Worm (Caenorhabditis elegans) whole organism, L4 larva: ENCODE data around the gene Y32B12B.4.

Experiments
- ceh-82 ChIP-seq: sonication (generic microtip); optimal IDR thresholded peaks from 2 replicates; lab custom pipeline; 2017; ENCODE audit warnings: missing biosample characterization, missing genetic modification characterization
- dpl-1 ChIP-seq: fragments of 150-350 bp; optimal IDR thresholded peaks from 2 replicates; lab custom pipeline; 2014; ENCODE audit warnings: missing biosample characterization, missing genetic modification reagents, missing genetic modification characterization
- fos-1 ChIP-seq: fragments of 150-350 bp; optimal IDR thresholded peaks from 2 replicates; lab custom pipeline; 2014; ENCODE audit warnings: missing biosample characterization, missing genetic modification characterization
- hmg-1.1 ChIP-seq: fragments of 200-800 bp; sonication (Bioruptor generic); IDR thresholded peaks from 2 replicates; pipeline ENCODE4 v1.3.6; 2022; ENCODE audit warnings: missing genetic modification reagents, missing genetic modification characterization, missing compliant biosample characterization
- madf-5 ChIP-seq, 2 experiments: fragments of 200-800 bp; sonication (Bioruptor generic); IDR thresholded peaks; 2 replicates each; pipeline ENCODE4 v1.3.6; 2022; ENCODE audit warnings: missing compliant biosample characterization in 2 of 2, missing genetic modification characterization in 2 of 2
- nhr-11 ChIP-seq: fragments of 150-350 bp; optimal IDR thresholded peaks from 2 replicates; lab custom pipeline; 2014; ENCODE audit warnings: missing biosample characterization, missing genetic modification characterization
- snpc-4 ChIP-seq: fragments of 150-350 bp; optimal IDR thresholded peaks from 2 replicates; lab custom pipeline; 2014; ENCODE audit warnings: missing biosample characterization, missing genetic modification characterization
- vab-7 ChIP-seq: fragments of 200-800 bp; sonication (Bioruptor generic); IDR thresholded peaks from 2 replicates; pipeline ENCODE4 v1.3.6; 2022; ENCODE audit warnings: missing genetic modification reagents, missing genetic modification characterization, missing compliant biosample characterization
- zag-1 ChIP-seq: fragments of 150-350 bp; optimal IDR thresholded peaks from 2 replicates; lab custom pipeline; 2014; ENCODE audit warnings: missing biosample characterization, missing genetic modification characterization

- TF ChIP-seq vab-7 = no peak
- no peak for TF ChIP-seq dpl-1 (GFP tag; lab: Kevin White, UChicago)
- no peak for TF ChIP-seq zag-1
- no peak for TF ChIP-seq ceh-82 (tag; lab: Kevin White, UChicago)
- no peak for TF ChIP-seq nhr-11 (tag; lab: Kevin White, UChicago)
- no peak for TF ChIP-seq fos-1
- TF ChIP-seq madf-5 (GFP tag; IDR thresholded peaks at IDR 0.05; lab: Robert Waterston, UW) = no peak
- no peak for TF ChIP-seq snpc-4 (tag; lab: Kevin White, UChicago)
- no peak for TF ChIP-seq hmg-1.1 (GFP tag; lab: Robert Waterston, UW)
Observed at ce11 chrV:16527796-16528195, 25.3 kb upstream of the Y32B12B.4 start, which contains the start of gene F36D3.16.
